Worm (Caenorhabditis elegans) whole organism, L2 larva: ENCODE measurements around the gene msa-1.

Experiments
- C34F6.9 ChIP-seq: fragments of 150-350 bp; optimal IDR thresholded peaks from 2 replicates; lab custom pipeline; 2014; ENCODE audit warnings: missing biosample characterization, missing genetic modification characterization
- F13H6.1 ChIP-seq: sonication (generic microtip); optimal IDR thresholded peaks from 2 replicates; lab custom pipeline; 2016; ENCODE audit warnings: missing genetic modification characterization, missing compliant biosample characterization
- Y55F3AM.14 ChIP-seq: fragments of 200-800 bp; sonication (Bioruptor generic); optimal IDR thresholded peaks from 2 replicates; lab custom pipeline; 2018; ENCODE audit warnings: mild to moderate bottlenecking, missing genetic modification characterization, missing compliant biosample characterization
- ZK546.5 ChIP-seq: sonication (generic microtip); optimal IDR thresholded peaks from 2 replicates; lab custom pipeline; 2017; ENCODE audit warnings: missing biosample characterization, missing genetic modification characterization
- alr-1 ChIP-seq: fragments of 150-350 bp; optimal IDR thresholded peaks from 2 replicates; lab custom pipeline; 2014; ENCODE audit warnings: missing biosample characterization, missing genetic modification characterization
- ceh-16 ChIP-seq: fragments of 150-350 bp; optimal IDR thresholded peaks from 2 replicates; lab custom pipeline; 2014; ENCODE audit warnings: missing biosample characterization, missing genetic modification characterization
- ceh-82 ChIP-seq: fragments of 150-350 bp; optimal IDR thresholded peaks from 2 replicates; lab custom pipeline; 2014; ENCODE audit warnings: missing biosample characterization, missing genetic modification characterization
- crh-2 ChIP-seq: sonication (generic microtip); optimal IDR thresholded peaks from 2 replicates; lab custom pipeline; 2017; ENCODE audit warnings: missing biosample characterization, missing genetic modification characterization
- dmd-4 ChIP-seq: sonication (generic microtip); optimal IDR thresholded peaks from 2 replicates; lab custom pipeline; 2017; ENCODE audit warnings: missing biosample characterization, missing genetic modification characterization
- egl-27 ChIP-seq: sonication (generic microtip); optimal IDR thresholded peaks from 3 replicates; lab custom pipeline; 2017; ENCODE audit warnings: missing biosample characterization, missing genetic modification reagents, missing genetic modification characterization
- elt-1 ChIP-seq: fragments of 150-350 bp; optimal IDR thresholded peaks from 2 replicates; lab custom pipeline; 2014; ENCODE audit warnings: missing biosample characterization, missing genetic modification characterization
- elt-3 ChIP-seq: sonication (generic microtip); optimal IDR thresholded peaks from 2 replicates; lab custom pipeline; 2017; ENCODE audit warnings: missing biosample characterization, missing genetic modification characterization
- fos-1 ChIP-seq: fragments of 150-350 bp; optimal IDR thresholded peaks from 2 replicates; lab custom pipeline; 2014; ENCODE audit warnings: missing biosample characterization, missing genetic modification characterization
- gmeb-1 ChIP-seq: fragments of 150-350 bp; optimal IDR thresholded peaks from 2 replicates; lab custom pipeline; 2014; ENCODE audit warnings: missing biosample characterization, missing genetic modification characterization
- lin-13 ChIP-seq: fragments of 150-350 bp; optimal IDR thresholded peaks from 2 replicates; lab custom pipeline; 2014; ENCODE audit warnings: missing biosample characterization, missing genetic modification reagents, missing genetic modification characterization
- lsy-2 ChIP-seq, 2 experiments: fragments of 150-350 bp in 1 of 2; sonication (generic microtip) in 1 of 2; optimal IDR thresholded peaks; 2 replicates each; lab custom pipeline; 2014 to 2017; ENCODE audit warnings: missing biosample characterization in 2 of 2, missing genetic modification characterization in 2 of 2
- mbf-1 ChIP-seq: sonication (generic microtip); optimal IDR thresholded peaks from 2 replicates; lab custom pipeline; 2017; ENCODE audit warnings: missing biosample characterization, missing genetic modification characterization
- mdl-1 ChIP-seq, 2 experiments: fragments of 150-350 bp in 1 of 2; sonication (generic microtip) in 1 of 2; optimal IDR thresholded peaks; 2 replicates each; lab custom pipeline; 2017; ENCODE audit warnings: missing biosample characterization in 2 of 2, missing genetic modification characterization in 2 of 2
- nhr-10 ChIP-seq: sonication (generic microtip); optimal IDR thresholded peaks from 2 replicates; lab custom pipeline; 2017; ENCODE audit warnings: missing biosample characterization, missing genetic modification characterization
- nhr-11 ChIP-seq: fragments of 150-350 bp; optimal IDR thresholded peaks from 2 replicates; lab custom pipeline; 2014; ENCODE audit warnings: missing biosample characterization, missing genetic modification characterization
- nhr-12 ChIP-seq: fragments of 150-350 bp; optimal IDR thresholded peaks from 2 replicates; lab custom pipeline; 2014; ENCODE audit warnings: missing biosample characterization, missing genetic modification characterization
- nhr-129 ChIP-seq: fragments of 150-350 bp; optimal IDR thresholded peaks from 2 replicates; lab custom pipeline; 2014; ENCODE audit warnings: missing biosample characterization, missing genetic modification characterization
- nhr-23 ChIP-seq: fragments of 150-350 bp; optimal IDR thresholded peaks from 2 replicates; lab custom pipeline; 2014; ENCODE audit warnings: missing biosample characterization, missing genetic modification reagents, missing genetic modification characterization
- nhr-237 ChIP-seq: fragments of 150-350 bp; optimal IDR thresholded peaks from 2 replicates; lab custom pipeline; 2014; ENCODE audit warnings: missing biosample characterization, missing genetic modification characterization
- peb-1 ChIP-seq: fragments of 150-350 bp; optimal IDR thresholded peaks from 2 replicates; lab custom pipeline; 2014; ENCODE audit warnings: missing biosample characterization, missing genetic modification characterization
- sem-4 ChIP-seq: fragments of 150-350 bp; optimal IDR thresholded peaks from 2 replicates; lab custom pipeline; 2014; ENCODE audit warnings: missing biosample characterization, missing genetic modification reagents, missing genetic modification characterization
- sma-3 ChIP-seq: sonication (generic microtip); optimal IDR thresholded peaks from 2 replicates; lab custom pipeline; 2016; ENCODE audit warnings: missing genetic modification reagents, missing genetic modification characterization, missing compliant biosample characterization
- snpc-4 ChIP-seq: fragments of 150-350 bp; optimal IDR thresholded peaks from 2 replicates; lab custom pipeline; 2014; ENCODE audit warnings: missing biosample characterization, missing genetic modification characterization
- unc-39 ChIP-seq: fragments of 150-350 bp; optimal IDR thresholded peaks from 2 replicates; lab custom pipeline; 2014; ENCODE audit warnings: missing biosample characterization, missing genetic modification characterization
- unc-55 ChIP-seq: fragments of 150-350 bp; sonication (generic microtip); optimal IDR thresholded peaks from 3 replicates; lab custom pipeline; 2014; ENCODE audit warnings: missing biosample characterization, missing genetic modification reagents, missing genetic modification characterization
- unc-62 ChIP-seq: fragments of 150-350 bp; optimal IDR thresholded peaks from 2 replicates; lab custom pipeline; 2014; ENCODE audit warnings: missing biosample characterization, missing genetic modification reagents, missing genetic modification characterization
- zag-1 ChIP-seq: fragments of 150-350 bp; optimal IDR thresholded peaks from 2 replicates; lab custom pipeline; 2014; ENCODE audit warnings: missing biosample characterization, missing genetic modification characterization
- ztf-1 ChIP-seq: fragments of 200-800 bp; sonication (Bioruptor generic); conservative IDR thresholded peaks from 2 replicates; pipeline ENCODE4 v1.3.6; 2022; ENCODE audit warnings: missing genetic modification characterization, missing compliant biosample characterization
- ztf-4 ChIP-seq: fragments of 150-350 bp; optimal IDR thresholded peaks from 2 replicates; lab custom pipeline; 2014; ENCODE audit warnings: missing biosample characterization, missing genetic modification characterization

The msa-1 gene

DNA sequence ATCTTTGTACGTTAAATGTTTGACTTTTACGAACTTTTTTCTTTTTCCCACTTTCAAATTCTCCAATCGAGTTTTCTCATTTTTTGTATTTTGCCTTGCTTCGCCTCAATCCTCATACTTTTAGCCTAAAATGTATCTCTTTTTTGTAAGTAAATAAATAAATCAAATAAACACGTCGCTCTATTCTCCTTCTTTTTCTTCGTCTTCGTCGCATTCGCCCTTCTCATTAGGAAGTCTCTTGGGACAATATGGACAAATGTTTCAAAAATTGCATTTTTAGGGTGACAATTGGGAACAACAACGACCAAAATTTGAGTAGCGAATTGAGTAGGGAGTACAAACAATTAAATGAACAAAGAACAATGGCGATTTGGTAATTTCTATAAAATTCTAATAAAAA lies 3.6 kb downstream of the msa-1 start:
- TF ChIP-seq crh-2 (tag; lab: Kevin White, UChicago) (peak; percentile 24), nhr-129 (no peak), C34F6.9 (tag; lab: Kevin White, UChicago) (peak; percentile 42), snpc-4 (tag; lab: Kevin White, UChicago) (no peak), sem-4 (tag; lab: Kevin White, UChicago) (peak; percentile 55), F13H6.1 (peak; percentile 22), lsy-2 (tag; optimal IDR thresholded peaks at IDR 0.05; lab: Kevin White, UChicago) (peak in 1 of 2 experiments; percentile 31), ZK546.5 (no peak), zag-1 (peak; percentile 36), fos-1 (tag; lab: Kevin White, UChicago) (no peak)
- TF ChIP-seq, all 48 proteins: peak for 6

DNA sequence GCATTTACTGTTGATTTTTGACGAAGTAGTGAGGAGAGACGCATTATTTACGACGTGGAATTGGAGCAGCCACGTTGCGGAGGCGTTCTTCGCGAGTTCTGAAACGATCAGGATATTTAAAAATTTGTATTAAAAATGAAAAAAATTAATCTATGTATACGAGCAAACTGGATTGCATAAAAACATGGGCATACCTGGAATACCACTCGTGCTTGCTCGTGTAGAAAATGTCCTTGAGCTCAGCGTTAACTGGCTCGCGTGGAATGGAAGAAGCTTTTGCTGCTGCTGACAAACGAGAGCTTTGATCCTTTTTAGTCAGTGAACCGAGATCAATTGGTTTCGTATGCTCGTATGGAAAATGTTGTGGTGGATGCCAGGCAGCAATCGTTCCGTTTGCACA lies 5.5 kb downstream of the msa-1 start, which contains the start of gene lpl-1:
Gene lpl-1, minus strand, starts transcription at position 101 of the 400 bp plus-strand sequence.
- TF ChIP-seq fos-1 (tag; lab: Kevin White, UChicago) (no peak), gmeb-1 (tag; lab: Kevin White, UChicago) (no peak), zag-1 (no peak), F13H6.1 (no peak), crh-2 (tag; lab: Kevin White, UChicago) (no peak), nhr-23 (tag; lab: Kevin White, UChicago) (no peak), unc-39 (no peak), ztf-1 (GFP tag; lab: Robert Waterston, UW) (no peak), nhr-129 (no peak), sem-4 (tag; lab: Kevin White, UChicago) (no peak), ZK546.5 (no peak), mdl-1 (tag; optimal IDR thresholded peaks at IDR 0.05; lab: Kevin White, UChicago) (no peak), elt-1 (no peak), dmd-4 (tag; lab: Kevin White, UChicago) (no peak)

DNA sequence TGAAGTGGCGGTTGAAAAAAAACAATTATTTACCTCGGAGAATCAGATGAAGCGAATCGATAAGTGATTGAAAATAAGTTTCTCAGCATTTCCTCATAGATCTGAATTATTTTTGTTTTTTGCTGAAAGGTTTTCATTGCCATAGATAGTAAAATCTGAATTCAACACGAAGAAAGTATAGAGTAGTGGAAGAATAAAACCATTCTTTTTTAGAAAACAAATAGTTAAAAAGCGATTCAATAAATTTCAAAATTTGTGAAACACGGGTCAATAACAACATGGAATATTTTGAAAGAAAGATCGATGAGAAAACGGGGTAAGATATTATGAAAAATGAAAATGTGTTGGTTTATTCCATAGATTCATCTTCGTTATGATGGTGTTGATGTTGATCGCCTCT lies 6.0 kb downstream of the msa-1 start, which contains the start of gene mrpl-42:
Gene mrpl-42, minus strand, starts transcription at position 101 of the 400 bp plus-strand sequence.
- no peak for TF ChIP-seq lin-13 (GFP tag; lab: Kevin White, UChicago)
- no peak for TF ChIP-seq elt-1
- TF ChIP-seq unc-55 (GFP tag; lab: Kevin White, UChicago), result no peak
- no peak for TF ChIP-seq dmd-4 (tag; lab: Kevin White, UChicago)
- TF ChIP-seq elt-3 (tag; lab: Kevin White, UChicago), result no peak
- TF ChIP-seq mdl-1 (tag; optimal IDR thresholded peaks at IDR 0.05; lab: Kevin White, UChicago), result no peak
- no peak for TF ChIP-seq ceh-82 (tag; lab: Kevin White, UChicago)
- TF ChIP-seq peb-1 (tag; lab: Kevin White, UChicago), result no peak

DNA sequence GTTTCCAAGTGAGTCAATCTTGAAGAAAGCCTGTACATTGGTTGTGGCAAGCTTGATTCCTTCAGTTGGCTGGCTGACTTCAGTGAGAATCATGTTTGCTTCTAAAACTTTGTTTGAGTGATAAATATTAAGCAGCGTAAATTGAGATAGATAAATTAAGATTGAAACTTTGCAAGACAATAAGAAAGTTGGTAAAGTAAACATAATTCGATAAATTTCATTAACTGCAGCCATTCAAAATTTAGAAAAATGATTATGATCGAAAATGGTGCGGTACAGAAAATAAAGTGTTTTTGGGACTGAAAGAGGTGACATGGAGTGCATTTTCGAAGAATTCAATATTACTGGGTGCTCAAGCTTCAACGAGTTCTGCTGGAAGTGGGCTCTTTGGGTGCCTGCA lies 7.2 kb downstream of the msa-1 start, which contains the start of gene icln-1:
Gene icln-1, minus strand, starts transcription at position 101 of the 400 bp plus-strand sequence.
- TF ChIP-seq elt-3 (tag; lab: Kevin White, UChicago) (no peak), elt-1 (no peak), F13H6.1 (no peak), sma-3 (GFP tag; lab: Kevin White, UChicago) (no peak), nhr-10 (no peak), dmd-4 (tag; lab: Kevin White, UChicago) (no peak), mdl-1 (tag; optimal IDR thresholded peaks at IDR 0.05; lab: Kevin White, UChicago) (no peak), egl-27 (tag; lab: Kevin White, UChicago) (no peak), sem-4 (tag; lab: Kevin White, UChicago) (no peak)

DNA sequence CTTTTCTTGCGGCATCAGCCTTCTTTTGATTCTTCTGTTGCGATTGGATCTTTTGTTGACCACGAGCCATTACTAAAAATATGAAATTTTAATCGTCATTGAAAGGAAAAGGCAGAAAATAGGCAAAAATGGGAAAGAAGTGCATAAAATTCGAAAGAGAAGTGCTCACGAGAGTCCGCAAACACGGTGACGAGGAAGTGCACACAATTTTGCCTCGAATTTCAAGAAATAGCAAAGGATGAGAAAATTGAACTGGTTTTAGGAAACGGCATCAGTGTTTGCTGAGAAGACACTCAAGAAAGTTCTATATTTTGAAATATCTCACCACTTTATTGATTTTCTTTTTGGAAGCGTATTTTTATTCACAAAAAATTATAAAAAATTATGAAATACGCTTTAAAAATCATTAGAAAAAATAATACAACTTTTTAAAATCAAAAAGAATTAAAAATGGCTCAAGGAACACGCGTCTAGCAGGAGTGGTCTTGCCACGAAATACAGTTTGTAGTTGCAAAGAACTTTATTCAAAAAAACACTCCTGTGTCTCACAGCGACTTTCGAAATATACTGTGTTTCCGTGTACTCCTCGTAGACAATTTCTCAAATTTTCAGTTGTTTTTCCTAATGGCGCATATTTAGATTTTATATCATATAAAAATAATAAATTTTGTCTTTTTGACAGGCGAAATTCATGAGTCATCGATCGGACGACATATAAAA lies 7.9 kb downstream of the msa-1 start, which contains the start of the genes znf-706 and cpna-3:
Gene znf-706, minus strand, starts transcription at position 72 of the 720 bp plus-strand sequence.
Gene cpna-3, plus strand, starts transcription at position 683 of the 720 bp plus-strand sequence.
- TF ChIP-seq elt-3 (tag; lab: Kevin White, UChicago) (no peak), unc-55 (GFP tag; lab: Kevin White, UChicago) (peak; percentile 62), gmeb-1 (tag; lab: Kevin White, UChicago) (peak; percentile 40), lsy-2 (tag; optimal IDR thresholded peaks at IDR 0.05; lab: Kevin White, UChicago) (peak in 1 of 2 experiments; percentile 51), mdl-1 (tag; optimal IDR thresholded peaks at IDR 0.05; lab: Kevin White, UChicago) (no peak), ztf-1 (GFP tag; lab: Robert Waterston, UW) (no peak), C34F6.9 (tag; lab: Kevin White, UChicago) (peak; percentile 55), mbf-1 (tag; lab: Kevin White, UChicago) (no peak), ztf-4 (tag; lab: Kevin White, UChicago) (no peak), nhr-129 (peak; percentile 46), nhr-237 (no peak)

DNA sequence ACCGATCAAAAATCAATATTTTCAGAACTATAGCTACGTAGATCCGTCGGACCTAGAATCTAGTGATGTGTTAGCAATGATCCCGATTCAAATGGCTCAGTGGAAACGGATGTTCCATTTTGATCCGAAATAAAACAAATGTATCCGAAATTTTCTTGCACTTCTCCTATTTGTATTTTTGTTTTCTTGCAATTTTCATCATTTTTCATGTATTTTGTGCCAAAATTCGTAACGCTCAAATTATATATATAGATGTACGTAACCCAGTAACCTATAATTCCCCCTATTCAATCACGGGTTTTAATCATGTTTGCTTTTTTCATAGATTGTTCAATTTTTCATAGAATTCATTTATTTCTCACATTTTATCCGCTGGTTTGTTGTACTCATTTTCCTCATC lies 10.5 kb downstream of the msa-1 start, which contains the start of gene gldi-10:
Gene gldi-10, plus strand, starts transcription at position 301 of the 400 bp plus-strand sequence.
- TF ChIP-seq snpc-4 (tag; lab: Kevin White, UChicago) (no peak), nhr-23 (tag; lab: Kevin White, UChicago) (no peak), ztf-4 (tag; lab: Kevin White, UChicago) (no peak), nhr-11 (no peak), ceh-16 (tag; lab: Kevin White, UChicago) (no peak), mbf-1 (tag; lab: Kevin White, UChicago) (no peak), nhr-12 (no peak), Y55F3AM.14 (GFP tag; lab: Kevin White, UChicago) (no peak), lin-13 (GFP tag; lab: Kevin White, UChicago) (no peak), ztf-1 (GFP tag; lab: Robert Waterston, UW) (no peak), unc-62 (GFP tag; lab: Kevin White, UChicago) (no peak), sem-4 (tag; lab: Kevin White, UChicago) (no peak), alr-1 (tag; lab: Kevin White, UChicago) (no peak)
- TF ChIP-seq, all 48 proteins: peak for 0
